Fruit fly (Drosophila melanogaster) whole organism, prepupa: ENCODE data around the gene cass.
A peak's percentile ranks its signal among the peaks of the same experiment; 100 is the strongest.

ENCODE experiments used
- CG10669 ChIP-seq: fragments of 200-800 bp; sonication (Bioruptor generic); optimal IDR thresholded peaks from 3 replicates; lab custom pipeline; 2018; ENCODE audit warnings: missing biosample characterization, mild to moderate bottlenecking, missing genetic modification characterization, moderate library complexity
- CG3032 ChIP-seq: fragments of 200-800 bp; optimal IDR thresholded peaks from 2 replicates; lab custom pipeline; 2019; ENCODE audit warnings: missing biosample characterization, mild to moderate bottlenecking, missing genetic modification characterization, moderate library complexity
- CG32006 ChIP-seq: fragments of 200-800 bp; sonication (Bioruptor generic); optimal IDR thresholded peaks from 3 replicates; lab custom pipeline; 2017; ENCODE audit warnings: missing biosample characterization, mild to moderate bottlenecking, missing genetic modification characterization
- CG4318 ChIP-seq: fragments of 200-800 bp; sonication (Bioruptor generic); optimal IDR thresholded peaks from 3 replicates; lab custom pipeline; 2017; ENCODE audit warnings: missing biosample characterization, mild to moderate bottlenecking, missing genetic modification characterization
- CG6276 ChIP-seq: fragments of 200-800 bp; sonication (Bioruptor generic); optimal IDR thresholded peaks from 2 replicates; lab custom pipeline; 2017; ENCODE audit warnings: missing biosample characterization, mild to moderate bottlenecking, missing genetic modification characterization
- CG9139 ChIP-seq: fragments of 200-800 bp; sonication (Bioruptor generic); optimal IDR thresholded peaks from 3 replicates; lab custom pipeline; 2017; ENCODE audit warnings: missing biosample characterization, mild to moderate bottlenecking, missing genetic modification characterization
- Ets21C ChIP-seq: fragments of 200-800 bp; sonication (Bioruptor generic); optimal IDR thresholded peaks from 3 replicates; lab custom pipeline; 2016; ENCODE audit warnings: missing biosample characterization, missing genetic modification characterization
- Ets96B ChIP-seq: fragments of 200-800 bp; optimal IDR thresholded peaks from 2 replicates; lab custom pipeline; 2019; ENCODE audit warnings: missing biosample characterization, mild to moderate bottlenecking, missing genetic modification characterization, moderate library complexity
- Gug ChIP-seq: fragments of 200-800 bp; sonication (Bioruptor generic); IDR thresholded peaks from 2 replicates; pipeline ENCODE4 v1.3.6; 2022; ENCODE audit warnings: missing biosample characterization, missing genetic modification characterization
- Hr38 ChIP-seq: sonication (Bioruptor generic); optimal IDR thresholded peaks from 2 replicates; lab custom pipeline; 2016; ENCODE audit warnings: missing biosample characterization, missing genetic modification characterization
- Hr39 ChIP-seq: fragments of 200-800 bp; sonication (Bioruptor generic); optimal IDR thresholded peaks from 2 replicates; lab custom pipeline; 2016; ENCODE audit warnings: missing biosample characterization, missing genetic modification characterization
- Hr4 ChIP-seq: fragments of 200-800 bp; sonication (Bioruptor generic); optimal IDR thresholded peaks from 3 replicates; lab custom pipeline; 2016; ENCODE audit warnings: missing biosample characterization, missing genetic modification characterization
- achi ChIP-seq: fragments of 200-800 bp; sonication (Bioruptor generic); optimal IDR thresholded peaks from 3 replicates; lab custom pipeline; 2016; ENCODE audit warnings: missing biosample characterization, missing genetic modification characterization
- acj6 ChIP-seq: fragments of 200-800 bp; sonication (Bioruptor generic); optimal IDR thresholded peaks from 3 replicates; lab custom pipeline; 2016; ENCODE audit warnings: missing biosample characterization, missing genetic modification characterization
- fd59A ChIP-seq: fragments of 200-800 bp; sonication (Bioruptor generic); optimal IDR thresholded peaks from 2 replicates; lab custom pipeline; 2017; ENCODE audit warnings: missing biosample characterization, mild to moderate bottlenecking, missing genetic modification characterization, missing genetic modification reagents
- fd85E ChIP-seq: fragments of 200-800 bp; sonication (Bioruptor generic); optimal IDR thresholded peaks from 3 replicates; lab custom pipeline; 2016; ENCODE audit warnings: missing biosample characterization, missing genetic modification characterization
- salr ChIP-seq, 2 experiments: fragments of 200-800 bp; sonication (Bioruptor generic); optimal IDR thresholded peaks; 3 replicates each; lab custom pipeline; 2016 to 2018; ENCODE audit warnings: missing biosample characterization in 2 of 2, missing genetic modification characterization in 2 of 2, mild to moderate bottlenecking in 1 of 2
- svp ChIP-seq: fragments of 200-800 bp; sonication (Bioruptor generic); peaks from one replicate; lab custom pipeline; 2016; ENCODE audit warnings: missing biosample characterization, missing genetic modification characterization
- topi ChIP-seq: fragments of 200-800 bp; sonication (Bioruptor generic); optimal IDR thresholded peaks from 3 replicates; lab custom pipeline; 2016; ENCODE audit warnings: missing biosample characterization, missing genetic modification characterization
- vri ChIP-seq: fragments of 200-800 bp; sonication (Bioruptor generic); optimal IDR thresholded peaks from 3 replicates; lab custom pipeline; 2016; ENCODE audit warnings: missing biosample characterization, mild to moderate bottlenecking, missing genetic modification characterization

cass gene

dm6 chr2L:17427187-17427586 is 50.5 kb downstream of the cass start (continued):
- TF ChIP-seq salr (GFP tag; optimal IDR thresholded peaks at IDR 0.05; lab: Kevin White, UChicago) (peak in 1 of 2 experiments; percentile 26), fd85E (GFP tag; lab: Kevin White, UChicago) (no peak), Hr4 (peak; percentile 55)
- TF ChIP-seq, all 60 proteins: peak for 35

- TF ChIP-seq CG10669 (no peak), svp (GFP tag; lab: Kevin White, UChicago) (peak; percentile 92)
These were observed 52.3 kb downstream of the cass start for dm6 chr2L:17425412-17425811.

dm6 chr2L:17425005-17425404 is 52.7 kb downstream of the cass start:
- TF ChIP-seq topi (GFP tag; lab: Kevin White, UChicago), result no peak
- no peak for TF ChIP-seq acj6
- no peak for TF ChIP-seq CG32006
- no peak for TF ChIP-seq CG3032 (tag; lab: Kevin White, UChicago)
- no peak for TF ChIP-seq Hr39 (GFP tag; lab: Kevin White, UChicago)
- TF ChIP-seq Gug, result no peak
- TF ChIP-seq CG6276 (GFP tag; lab: Kevin White, UChicago), result no peak
- TF ChIP-seq Ets96B (tag; lab: Kevin White, UChicago), result no peak
- TF ChIP-seq Ets21C (GFP tag; lab: Kevin White, UChicago), result no peak
- TF ChIP-seq vri (GFP tag; lab: Kevin White, UChicago), result no peak
- no peak for TF ChIP-seq achi (GFP tag; lab: Kevin White, UChicago)
- TF ChIP-seq CG4318, result no peak
- no peak for TF ChIP-seq salr (GFP tag; optimal IDR thresholded peaks at IDR 0.05; lab: Kevin White, UChicago)
- no peak for TF ChIP-seq CG9139 (GFP tag; lab: Kevin White, UChicago)
- TF ChIP-seq CG10669, result no peak
- no peak for TF ChIP-seq fd59A
- no peak for TF ChIP-seq Hr38
